Fruit fly (Drosophila melanogaster) whole organism, prepupa: ENCODE results near the gene Mpcp2.
A peak's percentile ranks its signal among the peaks of the same experiment; 100 is the strongest.

Experiments
- Blimp-1 ChIP-seq: fragments of 200-800 bp; sonication (Bioruptor generic); optimal IDR thresholded peaks from 3 replicates; lab custom pipeline; 2017; ENCODE audit warnings: missing biosample characterization, missing genetic modification characterization, mild to moderate bottlenecking, moderate library complexity, missing genetic modification reagents
- CG10631 ChIP-seq: fragments of 200-800 bp; sonication (Bioruptor generic); optimal IDR thresholded peaks from 2 replicates; lab custom pipeline; 2016; ENCODE audit warnings: missing biosample characterization, missing genetic modification characterization
- CG10669 ChIP-seq: fragments of 200-800 bp; sonication (Bioruptor generic); optimal IDR thresholded peaks from 3 replicates; lab custom pipeline; 2018; ENCODE audit warnings: missing biosample characterization, mild to moderate bottlenecking, missing genetic modification characterization, moderate library complexity
- CG11294 ChIP-seq: fragments of 200-800 bp; sonication (Bioruptor generic); IDR thresholded peaks from 2 replicates; pipeline ENCODE4 v1.3.6; 2022; ENCODE audit warnings: missing biosample characterization, missing genetic modification characterization
- CG11902 ChIP-seq: fragments of 200-800 bp; sonication (Bioruptor generic); optimal IDR thresholded peaks from 3 replicates; lab custom pipeline; 2016; ENCODE audit warnings: missing biosample characterization, missing genetic modification characterization
- CG15336 ChIP-seq: fragments of 200-800 bp; sonication (Bioruptor generic); IDR thresholded peaks from 2 replicates; pipeline ENCODE4 v1.3.6; 2022; ENCODE audit warnings: missing biosample characterization, missing genetic modification characterization
- CG1621 ChIP-seq: fragments of 200-800 bp; sonication (Bioruptor generic); optimal IDR thresholded peaks from 3 replicates; lab custom pipeline; 2018; ENCODE audit warnings: missing biosample characterization, mild to moderate bottlenecking, missing genetic modification characterization
- CG16779 ChIP-seq: fragments of 200-800 bp; sonication (Bioruptor generic); optimal IDR thresholded peaks from 3 replicates; lab custom pipeline; 2017; ENCODE audit warnings: missing biosample characterization, mild to moderate bottlenecking, missing genetic modification characterization
- CG32006 ChIP-seq: fragments of 200-800 bp; sonication (Bioruptor generic); optimal IDR thresholded peaks from 3 replicates; lab custom pipeline; 2017; ENCODE audit warnings: missing biosample characterization, mild to moderate bottlenecking, missing genetic modification characterization
- CG34406 ChIP-seq: fragments of 200-800 bp; sonication (Bioruptor generic); optimal IDR thresholded peaks from 3 replicates; lab custom pipeline; 2016; ENCODE audit warnings: missing biosample characterization, missing genetic modification characterization
- CG3919 ChIP-seq: fragments of 200-800 bp; sonication (Bioruptor generic); optimal IDR thresholded peaks from 3 replicates; lab custom pipeline; 2016; ENCODE audit warnings: missing biosample characterization, missing genetic modification characterization
- CG4318 ChIP-seq: fragments of 200-800 bp; sonication (Bioruptor generic); optimal IDR thresholded peaks from 3 replicates; lab custom pipeline; 2017; ENCODE audit warnings: missing biosample characterization, mild to moderate bottlenecking, missing genetic modification characterization
- CG6163 ChIP-seq: fragments of 200-800 bp; sonication (Bioruptor generic); IDR thresholded peaks from 3 replicates; pipeline ENCODE4 v1.3.6; 2022; ENCODE audit warnings: missing biosample characterization, missing genetic modification characterization
- CG6276 ChIP-seq: fragments of 200-800 bp; sonication (Bioruptor generic); optimal IDR thresholded peaks from 2 replicates; lab custom pipeline; 2017; ENCODE audit warnings: missing biosample characterization, mild to moderate bottlenecking, missing genetic modification characterization
- CG6792 ChIP-seq: fragments of 200-800 bp; sonication (Bioruptor generic); optimal IDR thresholded peaks from 3 replicates; lab custom pipeline; 2016; ENCODE audit warnings: missing biosample characterization, missing genetic modification characterization
- CG7368 ChIP-seq: fragments of 200-800 bp; sonication (Bioruptor generic); optimal IDR thresholded peaks from 3 replicates; lab custom pipeline; 2016; ENCODE audit warnings: missing biosample characterization, missing genetic modification characterization
- CG8632 ChIP-seq: fragments of 200-800 bp; sonication (Bioruptor generic); optimal IDR thresholded peaks from 3 replicates; lab custom pipeline; 2016; ENCODE audit warnings: missing biosample characterization, missing genetic modification characterization
- CG9139 ChIP-seq: fragments of 200-800 bp; sonication (Bioruptor generic); optimal IDR thresholded peaks from 3 replicates; lab custom pipeline; 2017; ENCODE audit warnings: missing biosample characterization, mild to moderate bottlenecking, missing genetic modification characterization
- Eip75B ChIP-seq: fragments of 200-800 bp; sonication (Bioruptor generic); optimal IDR thresholded peaks from 3 replicates; lab custom pipeline; 2016; ENCODE audit warnings: missing biosample characterization, missing genetic modification characterization
- Eip78C ChIP-seq: fragments of 200-800 bp; sonication (Bioruptor generic); peaks from one replicate; lab custom pipeline; 2016; ENCODE audit warnings: missing biosample characterization, missing genetic modification characterization
- Ets96B ChIP-seq: fragments of 200-800 bp; optimal IDR thresholded peaks from 2 replicates; lab custom pipeline; 2019; ENCODE audit warnings: missing biosample characterization, mild to moderate bottlenecking, missing genetic modification characterization, moderate library complexity
- Hr39 ChIP-seq: fragments of 200-800 bp; sonication (Bioruptor generic); optimal IDR thresholded peaks from 2 replicates; lab custom pipeline; 2016; ENCODE audit warnings: missing biosample characterization, missing genetic modification characterization
- Hr4 ChIP-seq: fragments of 200-800 bp; sonication (Bioruptor generic); optimal IDR thresholded peaks from 3 replicates; lab custom pipeline; 2016; ENCODE audit warnings: missing biosample characterization, missing genetic modification characterization
- Met ChIP-seq: fragments of 200-800 bp; sonication (Bioruptor generic); optimal IDR thresholded peaks from 3 replicates; lab custom pipeline; 2016; ENCODE audit warnings: missing biosample characterization, missing genetic modification characterization
- OdsH ChIP-seq: fragments of 200-800 bp; sonication (Bioruptor generic); optimal IDR thresholded peaks from 3 replicates; lab custom pipeline; 2016; ENCODE audit warnings: missing biosample characterization, missing genetic modification characterization
- Sox102F ChIP-seq: fragments of 200-800 bp; sonication (Bioruptor generic); optimal IDR thresholded peaks from 2 replicates; lab custom pipeline; 2016; ENCODE audit warnings: missing biosample characterization, mild to moderate bottlenecking, missing genetic modification characterization
- Sox14 ChIP-seq: fragments of 200-800 bp; sonication (Bioruptor generic); optimal IDR thresholded peaks from 3 replicates; lab custom pipeline; 2016; ENCODE audit warnings: missing biosample characterization, missing genetic modification characterization
- achi ChIP-seq: fragments of 200-800 bp; sonication (Bioruptor generic); optimal IDR thresholded peaks from 3 replicates; lab custom pipeline; 2016; ENCODE audit warnings: missing biosample characterization, missing genetic modification characterization
- acj6 ChIP-seq: fragments of 200-800 bp; sonication (Bioruptor generic); optimal IDR thresholded peaks from 3 replicates; lab custom pipeline; 2016; ENCODE audit warnings: missing biosample characterization, missing genetic modification characterization
- dac ChIP-seq: fragments of 200-800 bp; sonication (Bioruptor generic); optimal IDR thresholded peaks from 2 replicates; lab custom pipeline; 2017; ENCODE audit warnings: missing biosample characterization, mild to moderate bottlenecking, missing genetic modification characterization
- dsx ChIP-seq: fragments of 200-800 bp; optimal IDR thresholded peaks from 3 replicates; lab custom pipeline; 2019; ENCODE audit warnings: missing biosample characterization, mild to moderate bottlenecking, missing genetic modification characterization, moderate library complexity; ENCODE audit not compliant: poor library complexity, severe bottlenecking
- eg ChIP-seq: fragments of 200-800 bp; sonication (Bioruptor generic); IDR thresholded peaks from 3 replicates; pipeline ENCODE4 v1.3.6; 2022; ENCODE audit warnings: missing biosample characterization, missing genetic modification characterization
- esn ChIP-seq: fragments of 200-800 bp; sonication (Bioruptor generic); optimal IDR thresholded peaks from 2 replicates; lab custom pipeline; 2016; ENCODE audit warnings: missing biosample characterization, mild to moderate bottlenecking, missing genetic modification characterization, moderate library complexity
- fkh ChIP-seq: fragments of 200-800 bp; sonication (Bioruptor generic); optimal IDR thresholded peaks from 3 replicates; lab custom pipeline; 2017; ENCODE audit warnings: missing biosample characterization, mild to moderate bottlenecking, missing genetic modification characterization, moderate library complexity
- lz ChIP-seq: fragments of 200-800 bp; sonication (Bioruptor generic); optimal IDR thresholded peaks from 3 replicates; lab custom pipeline; 2016; ENCODE audit warnings: missing biosample characterization, missing genetic modification characterization
- net ChIP-seq: fragments of 200-800 bp; sonication (Bioruptor generic); optimal IDR thresholded peaks from 3 replicates; lab custom pipeline; 2016; ENCODE audit warnings: missing biosample characterization, missing genetic modification characterization
- spab ChIP-seq: fragments of 200-800 bp; sonication (Bioruptor generic); optimal IDR thresholded peaks from 2 replicates; lab custom pipeline; 2017; ENCODE audit warnings: missing biosample characterization, mild to moderate bottlenecking, missing genetic modification characterization, missing genetic modification reagents
- ss ChIP-seq, 2 experiments: fragments of 200-800 bp; sonication (Bioruptor generic); optimal IDR thresholded peaks; 2 replicates in 1 of 2; 3 replicates in 1 of 2; lab custom pipeline; 2017 to 2018; ENCODE audit warnings: mild to moderate bottlenecking in 2 of 2, missing biosample characterization in 2 of 2, missing genetic modification characterization in 2 of 2, moderate library complexity in 1 of 2
- svp ChIP-seq: fragments of 200-800 bp; sonication (Bioruptor generic); peaks from one replicate; lab custom pipeline; 2016; ENCODE audit warnings: missing biosample characterization, missing genetic modification characterization
- vri ChIP-seq: fragments of 200-800 bp; sonication (Bioruptor generic); optimal IDR thresholded peaks from 3 replicates; lab custom pipeline; 2016; ENCODE audit warnings: missing biosample characterization, mild to moderate bottlenecking, missing genetic modification characterization

Mpcp2 gene

DNA sequence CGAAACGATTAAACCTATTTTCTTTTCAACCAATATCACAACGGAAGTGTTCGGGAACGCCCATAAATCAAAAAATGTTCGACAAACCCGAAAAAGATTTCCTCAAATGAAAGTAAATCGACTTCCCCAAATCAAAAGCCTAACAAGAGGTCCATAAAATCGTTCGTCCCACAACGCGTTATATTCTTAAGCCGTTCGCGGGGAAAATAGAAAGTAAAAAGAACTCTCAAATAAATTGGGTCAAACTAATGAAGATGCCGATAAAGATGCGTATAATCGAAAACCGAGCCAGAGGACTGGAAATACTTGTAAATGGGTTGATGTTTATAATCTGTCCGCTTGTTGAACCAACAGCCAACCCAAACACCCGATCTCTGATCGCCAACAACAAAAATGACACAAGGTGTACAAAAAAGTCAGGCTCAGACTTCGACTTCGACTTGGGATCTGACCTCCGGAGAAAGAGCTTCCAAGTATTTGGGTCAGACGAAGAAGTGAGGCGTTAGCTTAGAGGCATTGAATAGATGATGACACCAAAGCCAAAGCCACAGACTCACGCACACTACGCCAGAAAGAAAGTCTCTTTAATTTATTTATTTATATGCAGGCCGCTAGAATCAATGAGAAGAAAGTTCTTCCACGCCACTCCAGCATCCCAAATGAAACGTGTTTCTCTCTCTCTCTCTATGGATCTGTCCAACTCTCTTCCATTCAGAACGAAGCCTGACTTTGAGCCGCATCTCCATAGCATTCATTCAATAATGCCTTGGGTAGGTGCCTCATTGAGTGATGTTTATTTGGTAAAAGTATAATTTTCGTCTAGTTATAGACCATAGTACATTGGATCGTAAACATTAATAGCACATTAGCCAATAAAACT, 14.7 kb upstream of the Mpcp2 start:
- TF ChIP-seq CG8632 (GFP tag; lab: Kevin White, UChicago) (no peak), Eip78C (GFP tag; lab: Kevin White, UChicago) (peak; percentile 23), CG11902 (GFP tag; lab: Kevin White, UChicago) (no peak), lz (GFP tag; lab: Kevin White, UChicago) (no peak), CG11294 (no peak), fkh (no peak), vri (no peak), spab (GFP tag; lab: Kevin White, UChicago) (no peak)
- TF ChIP-seq, all 60 proteins: peak for 1

DNA sequence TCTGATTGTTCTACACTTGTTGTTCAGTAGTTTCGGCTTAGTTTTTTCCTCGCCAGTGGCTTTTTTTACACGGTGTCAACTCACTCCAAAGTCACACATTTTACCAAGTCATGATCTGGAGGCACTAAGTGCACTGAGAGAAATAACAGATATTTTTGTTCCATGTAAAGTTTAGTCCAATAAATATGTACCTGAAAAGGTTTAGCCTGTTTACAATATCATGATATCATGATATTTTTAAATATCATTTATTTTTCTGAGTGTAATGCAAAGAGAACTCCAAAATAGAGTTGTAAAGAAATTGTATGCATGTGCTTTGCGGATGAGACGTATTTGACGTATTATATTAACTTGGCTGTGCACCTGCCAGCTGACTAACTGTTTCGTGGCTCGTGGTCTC, 5.6 kb upstream of the Mpcp2 start:
- TF ChIP-seq CG6163 (GFP tag; lab: Robert Waterston, UW) (0 out of 3 replicates have a peak, but pooled peaks have one; percentile 28), Ets96B (tag; lab: Kevin White, UChicago) (no peak), CG10669 (GFP tag; lab: Kevin White, UChicago) (no peak), svp (peak; percentile 66), Hr39 (GFP tag; lab: Kevin White, UChicago) (peak; percentile 1), net (GFP tag; lab: Kevin White, UChicago) (no peak), ss (GFP tag; optimal IDR thresholded peaks at IDR 0.05; lab: Kevin White, UChicago) (no peak), acj6 (GFP tag; lab: Kevin White, UChicago) (no peak), dac (GFP tag; lab: Kevin White, UChicago) (no peak), CG3919 (no peak), eg (GFP tag; lab: Robert Waterston, UW) (no peak), CG4318 (GFP tag; lab: Kevin White, UChicago) (no peak), CG9139 (no peak), CG1621 (tag; lab: Kevin White, UChicago) (no peak), esn (GFP tag; lab: Kevin White, UChicago) (peak; percentile 1), dsx (GFP tag; lab: Kevin White, UChicago) (no peak), OdsH (GFP tag; lab: Kevin White, UChicago) (peak; percentile 9), CG32006 (GFP tag; lab: Kevin White, UChicago) (peak; percentile 35), CG6792 (GFP tag; lab: Kevin White, UChicago) (no peak), Hr4 (GFP tag; lab: Kevin White, UChicago) (peak; percentile 8), Blimp-1 (GFP tag; lab: Kevin White, UChicago) (no peak), CG16779 (no peak), Sox102F (no peak), CG10631 (GFP tag; lab: Kevin White, UChicago) (peak; percentile 17), CG34406 (GFP tag; lab: Kevin White, UChicago) (no peak), Met (GFP tag; lab: Kevin White, UChicago) (peak; percentile 3), Eip78C (GFP tag; lab: Kevin White, UChicago) (peak; percentile 40)

dm6 chr3L:14533110-14533509, 4.3 kb upstream of the Mpcp2 start:
- TF ChIP-seq CG34406 (GFP tag; lab: Kevin White, UChicago), result no peak
- no peak for TF ChIP-seq achi (GFP tag; lab: Kevin White, UChicago)
- no peak for TF ChIP-seq net (GFP tag; lab: Kevin White, UChicago)
- no peak for TF ChIP-seq Sox14
- TF ChIP-seq Eip75B (GFP tag; lab: Kevin White, UChicago), result no peak
- TF ChIP-seq fkh, result no peak
- no peak for TF ChIP-seq CG6276 (GFP tag; lab: Kevin White, UChicago)
- TF ChIP-seq CG7368 (GFP tag; lab: Kevin White, UChicago), result no peak
- no peak for TF ChIP-seq CG15336 (GFP tag; lab: Robert Waterston, UW)
